Worm (Caenorhabditis elegans) whole organism, early embryonic: ENCODE data around the gene gldi-10.

Experiments
- B0310.2 ChIP-seq: sonication (generic microtip); optimal IDR thresholded peaks from 2 replicates; lab custom pipeline; 2016; ENCODE audit warnings: mild to moderate bottlenecking, missing genetic modification characterization, missing compliant biosample characterization
- F13C5.2 ChIP-seq: sonication (generic microtip); optimal IDR thresholded peaks from 2 replicates; lab custom pipeline; 2017; ENCODE audit warnings: mild to moderate bottlenecking, missing genetic modification characterization, inconsistent platforms, missing compliant biosample characterization
- aly-1 ChIP-seq: sonication (generic microtip); optimal IDR thresholded peaks from 2 replicates; lab custom pipeline; 2016; ENCODE audit warnings: missing genetic modification characterization, missing compliant biosample characterization
- ama-1 ChIP-seq: fragments of 150-350 bp; optimal IDR thresholded peaks from 2 replicates; lab custom pipeline; 2014
- ceh-13 ChIP-seq: fragments of 200-800 bp; sonication (Bioruptor generic); optimal IDR thresholded peaks from 2 replicates; lab custom pipeline; 2018; ENCODE audit warnings: mild to moderate bottlenecking, missing genetic modification characterization, missing compliant biosample characterization
- ceh-36 ChIP-seq: sonication (generic microtip); optimal IDR thresholded peaks from 2 replicates; lab custom pipeline; 2016; ENCODE audit warnings: missing genetic modification characterization, inconsistent platforms, missing compliant biosample characterization
- ets-7 ChIP-seq: sonication (generic microtip); optimal IDR thresholded peaks from 2 replicates; lab custom pipeline; 2016; ENCODE audit warnings: missing genotype, missing genetic modification characterization, missing compliant biosample characterization
- flt-1 ChIP-seq: fragments of 200-800 bp; sonication (Bioruptor generic); IDR thresholded peaks from 2 replicates; pipeline ENCODE4 v1.3.6; 2022; ENCODE audit warnings: missing genetic modification characterization, missing compliant biosample characterization
- hmbx-1 ChIP-seq: sonication (generic microtip); optimal IDR thresholded peaks from 2 replicates; lab custom pipeline; 2016; ENCODE audit warnings: mild to moderate bottlenecking, missing genetic modification characterization, missing compliant biosample characterization
- hmg-4 ChIP-seq: fragments of 200-800 bp; sonication (Bioruptor generic); optimal IDR thresholded peaks from 2 replicates; lab custom pipeline; 2018; ENCODE audit warnings: mild to moderate bottlenecking, missing genetic modification characterization, missing compliant biosample characterization
- hnd-1 ChIP-seq: sonication (generic microtip); optimal IDR thresholded peaks from 2 replicates; lab custom pipeline; 2016; ENCODE audit warnings: missing genetic modification characterization, missing compliant biosample characterization
- pes-1 ChIP-seq: fragments of 200-800 bp; sonication (Bioruptor generic); IDR thresholded peaks from 2 replicates; pipeline ENCODE4 v1.3.6; 2022; ENCODE audit warnings: missing genetic modification reagents, missing genetic modification characterization, missing compliant biosample characterization
- scrt-1 ChIP-seq: fragments of 200-800 bp; sonication (Bioruptor generic); IDR thresholded peaks from 2 replicates; pipeline ENCODE4 v1.3.6; 2022; ENCODE audit warnings: missing genetic modification characterization, missing compliant biosample characterization
- sea-1 ChIP-seq: fragments of 200-800 bp; sonication (Bioruptor generic); conservative IDR thresholded peaks from 2 replicates; pipeline ENCODE4 v1.3.6; 2022; ENCODE audit warnings: missing genetic modification characterization, missing compliant biosample characterization
- tbx-11 ChIP-seq: fragments of 200-800 bp; sonication (Bioruptor generic); IDR thresholded peaks from 2 replicates; pipeline ENCODE4 v1.3.6; 2022; ENCODE audit warnings: missing genetic modification characterization, missing compliant biosample characterization
- tbx-37 ChIP-seq: fragments of 200-800 bp; sonication (Bioruptor generic); conservative IDR thresholded peaks from 2 replicates; pipeline ENCODE4 v1.3.6; 2022; ENCODE audit warnings: missing genetic modification reagents, missing genetic modification characterization, missing compliant biosample characterization
- tra-4 ChIP-seq: sonication (generic microtip); optimal IDR thresholded peaks from 2 replicates; lab custom pipeline; 2017; ENCODE audit warnings: missing genetic modification characterization, missing compliant biosample characterization

The gldi-10 gene

DNA sequence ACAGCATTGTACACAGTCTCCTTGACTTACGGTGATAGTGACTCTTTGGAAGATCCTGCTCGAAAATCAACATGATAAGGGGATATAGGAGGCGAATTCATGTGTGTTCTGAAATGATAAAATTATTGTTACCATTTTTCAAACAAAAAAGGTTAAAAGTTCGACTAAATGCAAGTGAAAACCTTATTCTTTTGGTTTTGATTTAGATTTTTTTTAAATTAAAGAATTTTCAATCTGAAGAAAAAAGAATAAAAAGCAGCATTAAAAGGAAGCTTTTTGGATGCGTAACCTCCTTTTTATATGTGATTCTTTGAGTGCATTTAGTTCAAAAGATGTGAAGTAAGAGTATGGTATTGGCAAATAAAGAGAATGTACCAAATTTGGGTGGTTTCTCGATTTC lies 36.3 kb downstream of the gldi-10 start, which contains the start of gene delm-1:
Gene delm-1 (minus strand): TSS at position 101 of the 400 bp plus-strand sequence.
- no peak for TF ChIP-seq ets-7 (tag; lab: Kevin White, UChicago)

ce11 chrIV:9140172-9140805 lies 41.2 kb downstream of the gldi-10 start:
- TF ChIP-seq ceh-13 (GFP tag; lab: Kevin White, UChicago): no peak
- no peak for TF ChIP-seq aly-1 (tag; lab: Kevin White, UChicago)
- TF ChIP-seq hnd-1 (tag; lab: Kevin White, UChicago): no peak
- TF ChIP-seq ama-1 (lab: Kevin White, UChicago): no peak
- no peak for TF ChIP-seq F13C5.2 (tag; lab: Kevin White, UChicago)
- no peak for TF ChIP-seq flt-1
- TF ChIP-seq hmbx-1 (tag; lab: Kevin White, UChicago): no peak
- no peak for TF ChIP-seq tra-4 (tag; lab: Kevin White, UChicago)
- no peak for TF ChIP-seq hmg-4 (GFP tag; lab: Kevin White, UChicago)
- no peak for TF ChIP-seq sea-1 (GFP tag; lab: Robert Waterston, UW)
- no peak for TF ChIP-seq tbx-11
- no peak for TF ChIP-seq B0310.2 (tag; lab: Kevin White, UChicago)
- TF ChIP-seq pes-1 (GFP tag; lab: Robert Waterston, UW): no peak
- no peak for TF ChIP-seq ceh-36 (tag; lab: Kevin White, UChicago)
- no peak for TF ChIP-seq ets-7 (tag; lab: Kevin White, UChicago)
- no peak for TF ChIP-seq scrt-1 (GFP tag; lab: Robert Waterston, UW)
- TF ChIP-seq tbx-37 (GFP tag; lab: Robert Waterston, UW): no peak

ce11 chrIV:9144405-9144804 lies 45.4 kb downstream of the gldi-10 start, which contains the start of gene flp-1:
Gene flp-1, plus strand, starts transcription at chrIV:9144705.
- no peak for TF ChIP-seq tra-4 (tag; lab: Kevin White, UChicago)
- no peak for TF ChIP-seq sea-1 (GFP tag; lab: Robert Waterston, UW)
- no peak for TF ChIP-seq hmg-4 (GFP tag; lab: Kevin White, UChicago)
- no peak for TF ChIP-seq hmbx-1 (tag; lab: Kevin White, UChicago)
- no peak for TF ChIP-seq F13C5.2 (tag; lab: Kevin White, UChicago)
- TF ChIP-seq tbx-37 (GFP tag; lab: Robert Waterston, UW): no peak
- no peak for TF ChIP-seq B0310.2 (tag; lab: Kevin White, UChicago)
- TF ChIP-seq tbx-11: no peak
- TF ChIP-seq ceh-36 (tag; lab: Kevin White, UChicago): no peak
- TF ChIP-seq ets-7 (tag; lab: Kevin White, UChicago): no peak
- TF ChIP-seq ceh-13 (GFP tag; lab: Kevin White, UChicago): no peak
- TF ChIP-seq pes-1 (GFP tag; lab: Robert Waterston, UW): no peak
- no peak for TF ChIP-seq scrt-1 (GFP tag; lab: Robert Waterston, UW)

- TF ChIP-seq ceh-13 (GFP tag; lab: Kevin White, UChicago) (no peak), sea-1 (GFP tag; lab: Robert Waterston, UW) (no peak), ceh-36 (tag; lab: Kevin White, UChicago) (no peak), F13C5.2 (tag; lab: Kevin White, UChicago) (no peak), hnd-1 (tag; lab: Kevin White, UChicago) (no peak), pes-1 (GFP tag; lab: Robert Waterston, UW) (no peak), aly-1 (tag; lab: Kevin White, UChicago) (no peak), hmg-4 (GFP tag; lab: Kevin White, UChicago) (no peak)
These were observed 47.1 kb downstream of the gldi-10 start, which contains the start of gene daf-10 for ce11 chrIV:9146111-9146510. Gene daf-10, minus strand, starts transcription at chrIV:9146211.

ce11 chrIV:9146819-9147518 lies 47.9 kb downstream of the gldi-10 start, which contains the start of the genes rpb-12 and aly-2:
Gene rpb-12, minus strand, starts transcription at chrIV:9146869.
Gene aly-2, plus strand, starts transcription at chrIV:9147468.
- no peak for TF ChIP-seq scrt-1 (GFP tag; lab: Robert Waterston, UW)

- TF ChIP-seq aly-1 (tag; lab: Kevin White, UChicago): no peak
- no peak for TF ChIP-seq ama-1 (lab: Kevin White, UChicago)
- no peak for TF ChIP-seq F13C5.2 (tag; lab: Kevin White, UChicago)
- no peak for TF ChIP-seq pes-1 (GFP tag; lab: Robert Waterston, UW)
- TF ChIP-seq ets-7 (tag; lab: Kevin White, UChicago): no peak
- no peak for TF ChIP-seq tbx-11
These were observed 51.1 kb downstream of the gldi-10 start, which contains the start of gene F23B2.7 for ce11 chrIV:9150175-9150574. Gene F23B2.7, plus strand, starts transcription at chrIV:9150475.
